Fruit fly (Drosophila melanogaster) whole organism, prepupa: ENCODE data around the gene Dnaaf5.

Experiments
- CG10631 ChIP-seq: fragments of 200-800 bp; sonication (Bioruptor generic); optimal IDR thresholded peaks from 2 replicates; lab custom pipeline; 2016; ENCODE audit warnings: missing biosample characterization, missing genetic modification characterization
- CG10669 ChIP-seq: fragments of 200-800 bp; sonication (Bioruptor generic); optimal IDR thresholded peaks from 3 replicates; lab custom pipeline; 2018; ENCODE audit warnings: missing biosample characterization, mild to moderate bottlenecking, missing genetic modification characterization, moderate library complexity
- CG15336 ChIP-seq: fragments of 200-800 bp; sonication (Bioruptor generic); IDR thresholded peaks from 2 replicates; pipeline ENCODE4 v1.3.6; 2022; ENCODE audit warnings: missing biosample characterization, missing genetic modification characterization
- CG1621 ChIP-seq: fragments of 200-800 bp; sonication (Bioruptor generic); optimal IDR thresholded peaks from 3 replicates; lab custom pipeline; 2018; ENCODE audit warnings: missing biosample characterization, mild to moderate bottlenecking, missing genetic modification characterization
- CG3032 ChIP-seq: fragments of 200-800 bp; optimal IDR thresholded peaks from 2 replicates; lab custom pipeline; 2019; ENCODE audit warnings: missing biosample characterization, mild to moderate bottlenecking, missing genetic modification characterization, moderate library complexity
- CG32006 ChIP-seq: fragments of 200-800 bp; sonication (Bioruptor generic); optimal IDR thresholded peaks from 3 replicates; lab custom pipeline; 2017; ENCODE audit warnings: missing biosample characterization, mild to moderate bottlenecking, missing genetic modification characterization
- CG34406 ChIP-seq: fragments of 200-800 bp; sonication (Bioruptor generic); optimal IDR thresholded peaks from 3 replicates; lab custom pipeline; 2016; ENCODE audit warnings: missing biosample characterization, missing genetic modification characterization
- CG3919 ChIP-seq: fragments of 200-800 bp; sonication (Bioruptor generic); optimal IDR thresholded peaks from 3 replicates; lab custom pipeline; 2016; ENCODE audit warnings: missing biosample characterization, missing genetic modification characterization
- CG4318 ChIP-seq: fragments of 200-800 bp; sonication (Bioruptor generic); optimal IDR thresholded peaks from 3 replicates; lab custom pipeline; 2017; ENCODE audit warnings: missing biosample characterization, mild to moderate bottlenecking, missing genetic modification characterization
- CG6163 ChIP-seq: fragments of 200-800 bp; sonication (Bioruptor generic); IDR thresholded peaks from 3 replicates; pipeline ENCODE4 v1.3.6; 2022; ENCODE audit warnings: missing biosample characterization, missing genetic modification characterization
- CG6276 ChIP-seq: fragments of 200-800 bp; sonication (Bioruptor generic); optimal IDR thresholded peaks from 2 replicates; lab custom pipeline; 2017; ENCODE audit warnings: missing biosample characterization, mild to moderate bottlenecking, missing genetic modification characterization
- CG6792 ChIP-seq: fragments of 200-800 bp; sonication (Bioruptor generic); optimal IDR thresholded peaks from 3 replicates; lab custom pipeline; 2016; ENCODE audit warnings: missing biosample characterization, missing genetic modification characterization
- CG6854 ChIP-seq: fragments of 200-800 bp; sonication (Bioruptor generic); optimal IDR thresholded peaks from 2 replicates; lab custom pipeline; 2017; ENCODE audit warnings: missing biosample characterization, mild to moderate bottlenecking, missing genetic modification characterization
- CG8319 ChIP-seq: fragments of 200-800 bp; sonication (Bioruptor generic); optimal IDR thresholded peaks from 3 replicates; lab custom pipeline; 2016; ENCODE audit warnings: missing biosample characterization, missing genetic modification characterization
- CG8632 ChIP-seq: fragments of 200-800 bp; sonication (Bioruptor generic); optimal IDR thresholded peaks from 3 replicates; lab custom pipeline; 2016; ENCODE audit warnings: missing biosample characterization, missing genetic modification characterization
- CG9139 ChIP-seq: fragments of 200-800 bp; sonication (Bioruptor generic); optimal IDR thresholded peaks from 3 replicates; lab custom pipeline; 2017; ENCODE audit warnings: missing biosample characterization, mild to moderate bottlenecking, missing genetic modification characterization
- Eip78C ChIP-seq: fragments of 200-800 bp; sonication (Bioruptor generic); peaks from one replicate; lab custom pipeline; 2016; ENCODE audit warnings: missing biosample characterization, missing genetic modification characterization
- Eip93F ChIP-seq: fragments of 200-800 bp; sonication (Bioruptor generic); optimal IDR thresholded peaks from 2 replicates; lab custom pipeline; 2016; ENCODE audit warnings: missing biosample characterization, mild to moderate bottlenecking, missing genetic modification characterization
- Ets96B ChIP-seq: fragments of 200-800 bp; optimal IDR thresholded peaks from 2 replicates; lab custom pipeline; 2019; ENCODE audit warnings: missing biosample characterization, mild to moderate bottlenecking, missing genetic modification characterization, moderate library complexity
- Gug ChIP-seq: fragments of 200-800 bp; sonication (Bioruptor generic); IDR thresholded peaks from 2 replicates; pipeline ENCODE4 v1.3.6; 2022; ENCODE audit warnings: missing biosample characterization, missing genetic modification characterization
- Hr38 ChIP-seq: sonication (Bioruptor generic); optimal IDR thresholded peaks from 2 replicates; lab custom pipeline; 2016; ENCODE audit warnings: missing biosample characterization, missing genetic modification characterization
- Hr39 ChIP-seq: fragments of 200-800 bp; sonication (Bioruptor generic); optimal IDR thresholded peaks from 2 replicates; lab custom pipeline; 2016; ENCODE audit warnings: missing biosample characterization, missing genetic modification characterization
- Hr4 ChIP-seq: fragments of 200-800 bp; sonication (Bioruptor generic); optimal IDR thresholded peaks from 3 replicates; lab custom pipeline; 2016; ENCODE audit warnings: missing biosample characterization, missing genetic modification characterization
- Lpt ChIP-seq: fragments of 200-800 bp; sonication (Bioruptor generic); optimal IDR thresholded peaks from 3 replicates; lab custom pipeline; 2016; ENCODE audit warnings: missing biosample characterization, missing genetic modification characterization
- Met ChIP-seq: fragments of 200-800 bp; sonication (Bioruptor generic); optimal IDR thresholded peaks from 3 replicates; lab custom pipeline; 2016; ENCODE audit warnings: missing biosample characterization, missing genetic modification characterization
- OdsH ChIP-seq: fragments of 200-800 bp; sonication (Bioruptor generic); optimal IDR thresholded peaks from 3 replicates; lab custom pipeline; 2016; ENCODE audit warnings: missing biosample characterization, missing genetic modification characterization
- Smox ChIP-seq: fragments of 200-800 bp; sonication (Bioruptor generic); optimal IDR thresholded peaks from 3 replicates; lab custom pipeline; 2016; ENCODE audit warnings: missing biosample characterization, missing genetic modification characterization
- Sox102F ChIP-seq: fragments of 200-800 bp; sonication (Bioruptor generic); optimal IDR thresholded peaks from 2 replicates; lab custom pipeline; 2016; ENCODE audit warnings: missing biosample characterization, mild to moderate bottlenecking, missing genetic modification characterization
- Sox14 ChIP-seq: fragments of 200-800 bp; sonication (Bioruptor generic); optimal IDR thresholded peaks from 3 replicates; lab custom pipeline; 2016; ENCODE audit warnings: missing biosample characterization, missing genetic modification characterization
- Sox15 ChIP-seq: fragments of 200-800 bp; sonication (Bioruptor generic); optimal IDR thresholded peaks from 3 replicates; lab custom pipeline; 2016; ENCODE audit warnings: missing biosample characterization, missing genetic modification characterization
- achi ChIP-seq: fragments of 200-800 bp; sonication (Bioruptor generic); optimal IDR thresholded peaks from 3 replicates; lab custom pipeline; 2016; ENCODE audit warnings: missing biosample characterization, missing genetic modification characterization
- acj6 ChIP-seq: fragments of 200-800 bp; sonication (Bioruptor generic); optimal IDR thresholded peaks from 3 replicates; lab custom pipeline; 2016; ENCODE audit warnings: missing biosample characterization, missing genetic modification characterization
- cyc ChIP-seq: fragments of 200-800 bp; sonication (Bioruptor generic); optimal IDR thresholded peaks from 3 replicates; lab custom pipeline; 2016; ENCODE audit warnings: missing biosample characterization, missing genetic modification characterization
- dac ChIP-seq: fragments of 200-800 bp; sonication (Bioruptor generic); optimal IDR thresholded peaks from 2 replicates; lab custom pipeline; 2017; ENCODE audit warnings: missing biosample characterization, mild to moderate bottlenecking, missing genetic modification characterization
- dsx ChIP-seq: fragments of 200-800 bp; optimal IDR thresholded peaks from 3 replicates; lab custom pipeline; 2019; ENCODE audit warnings: missing biosample characterization, mild to moderate bottlenecking, missing genetic modification characterization, moderate library complexity; ENCODE audit not compliant: poor library complexity, severe bottlenecking
- eg ChIP-seq: fragments of 200-800 bp; sonication (Bioruptor generic); IDR thresholded peaks from 3 replicates; pipeline ENCODE4 v1.3.6; 2022; ENCODE audit warnings: missing biosample characterization, missing genetic modification characterization
- esn ChIP-seq: fragments of 200-800 bp; sonication (Bioruptor generic); optimal IDR thresholded peaks from 2 replicates; lab custom pipeline; 2016; ENCODE audit warnings: missing biosample characterization, mild to moderate bottlenecking, missing genetic modification characterization, moderate library complexity
- fd59A ChIP-seq: fragments of 200-800 bp; sonication (Bioruptor generic); optimal IDR thresholded peaks from 2 replicates; lab custom pipeline; 2017; ENCODE audit warnings: missing biosample characterization, mild to moderate bottlenecking, missing genetic modification characterization, missing genetic modification reagents
- fd85E ChIP-seq: fragments of 200-800 bp; sonication (Bioruptor generic); optimal IDR thresholded peaks from 3 replicates; lab custom pipeline; 2016; ENCODE audit warnings: missing biosample characterization, missing genetic modification characterization
- fkh ChIP-seq: fragments of 200-800 bp; sonication (Bioruptor generic); optimal IDR thresholded peaks from 3 replicates; lab custom pipeline; 2017; ENCODE audit warnings: missing biosample characterization, mild to moderate bottlenecking, missing genetic modification characterization, moderate library complexity
- net ChIP-seq: fragments of 200-800 bp; sonication (Bioruptor generic); optimal IDR thresholded peaks from 3 replicates; lab custom pipeline; 2016; ENCODE audit warnings: missing biosample characterization, missing genetic modification characterization
- pdm3 ChIP-seq: fragments of 200-800 bp; sonication (Bioruptor generic); optimal IDR thresholded peaks from 3 replicates; lab custom pipeline; 2016; ENCODE audit warnings: missing biosample characterization, missing genetic modification characterization
- salr ChIP-seq, 2 experiments: fragments of 200-800 bp; sonication (Bioruptor generic); optimal IDR thresholded peaks; 3 replicates each; lab custom pipeline; 2016 to 2018; ENCODE audit warnings: missing biosample characterization in 2 of 2, missing genetic modification characterization in 2 of 2, mild to moderate bottlenecking in 1 of 2
- spab ChIP-seq: fragments of 200-800 bp; sonication (Bioruptor generic); optimal IDR thresholded peaks from 2 replicates; lab custom pipeline; 2017; ENCODE audit warnings: missing biosample characterization, mild to moderate bottlenecking, missing genetic modification characterization, missing genetic modification reagents
- ss ChIP-seq, 2 experiments: fragments of 200-800 bp; sonication (Bioruptor generic); optimal IDR thresholded peaks; 2 replicates in 1 of 2; 3 replicates in 1 of 2; lab custom pipeline; 2017 to 2018; ENCODE audit warnings: mild to moderate bottlenecking in 2 of 2, missing biosample characterization in 2 of 2, missing genetic modification characterization in 2 of 2, moderate library complexity in 1 of 2
- svp ChIP-seq: fragments of 200-800 bp; sonication (Bioruptor generic); peaks from one replicate; lab custom pipeline; 2016; ENCODE audit warnings: missing biosample characterization, missing genetic modification characterization
- topi ChIP-seq: fragments of 200-800 bp; sonication (Bioruptor generic); optimal IDR thresholded peaks from 3 replicates; lab custom pipeline; 2016; ENCODE audit warnings: missing biosample characterization, missing genetic modification characterization
- vri ChIP-seq: fragments of 200-800 bp; sonication (Bioruptor generic); optimal IDR thresholded peaks from 3 replicates; lab custom pipeline; 2016; ENCODE audit warnings: missing biosample characterization, mild to moderate bottlenecking, missing genetic modification characterization

The Dnaaf5 gene

dm6 chr3R:14357405-14357804 is 4.2 kb downstream of the Dnaaf5 start (continued):
- TF ChIP-seq esn (peak; percentile 68), CG6276 (GFP tag; lab: Kevin White, UChicago) (peak; percentile 23), Ets96B (tag; lab: Kevin White, UChicago) (peak; percentile 69), CG6792 (GFP tag; lab: Kevin White, UChicago) (peak; percentile 20), fkh (no peak), Eip78C (GFP tag; lab: Kevin White, UChicago) (peak; percentile 88), CG8632 (GFP tag; lab: Kevin White, UChicago) (peak; percentile 42), fd59A (GFP tag; lab: Kevin White, UChicago) (peak; percentile 42), salr (GFP tag; optimal IDR thresholded peaks at IDR 0.05; lab: Kevin White, UChicago) (peak in 1 of 2 experiments; percentile 6), fd85E (GFP tag; lab: Kevin White, UChicago) (no peak), dsx (GFP tag; lab: Kevin White, UChicago) (peak; percentile 74), Eip93F (GFP tag; lab: Kevin White, UChicago) (no peak), Hr39 (GFP tag; lab: Kevin White, UChicago) (peak; percentile 71), vri (GFP tag; lab: Kevin White, UChicago) (peak; percentile 35), CG15336 (peak; percentile 63), Sox102F (peak; percentile 60), cyc (GFP tag; lab: Kevin White, UChicago) (peak; percentile 75), net (GFP tag; lab: Kevin White, UChicago) (peak; percentile 34), CG34406 (GFP tag; lab: Kevin White, UChicago) (peak; percentile 47), CG10631 (GFP tag; lab: Kevin White, UChicago) (peak; percentile 53), Hr38 (GFP tag; lab: Kevin White, UChicago) (no peak), CG1621 (tag; lab: Kevin White, UChicago) (peak; percentile 20), svp (GFP tag; lab: Kevin White, UChicago) (peak; percentile 85), eg (GFP tag; lab: Robert Waterston, UW) (peak; percentile 77), Met (GFP tag; lab: Kevin White, UChicago) (peak; percentile 72), CG4318 (GFP tag; lab: Kevin White, UChicago) (peak; percentile 22), acj6 (peak; percentile 65), CG6163 (GFP tag; lab: Robert Waterston, UW) (peak; percentile 73), dac (no peak), CG3032 (tag; lab: Kevin White, UChicago) (peak; percentile 60), OdsH (GFP tag; lab: Kevin White, UChicago) (peak; percentile 64), CG3919 (GFP tag; lab: Kevin White, UChicago) (peak; percentile 79), pdm3 (peak; percentile 69), spab (GFP tag; lab: Kevin White, UChicago) (peak; percentile 60), Lpt (GFP tag; lab: Kevin White, UChicago) (peak; percentile 52), Smox (GFP tag; lab: Kevin White, UChicago) (peak; percentile 51)

dm6 chr3R:14356619-14357018 is 5.0 kb downstream of the Dnaaf5 start:
- TF ChIP-seq CG6276 (GFP tag; lab: Kevin White, UChicago), result no peak
- TF ChIP-seq Lpt (GFP tag; lab: Kevin White, UChicago), result no peak
- peak; percentile 50 for TF ChIP-seq Sox14
- TF ChIP-seq Eip93F (GFP tag; lab: Kevin White, UChicago), result no peak
- peak; percentile 55 for TF ChIP-seq CG32006
- TF ChIP-seq acj6, result peak; percentile 49
- TF ChIP-seq Hr4, result peak; percentile 55
- TF ChIP-seq CG6792 (GFP tag; lab: Kevin White, UChicago), result peak; percentile 37
- TF ChIP-seq Sox15 (GFP tag; lab: Kevin White, UChicago), result no peak
- TF ChIP-seq Eip78C (GFP tag; lab: Kevin White, UChicago), result peak; percentile 89
- TF ChIP-seq topi (GFP tag; lab: Kevin White, UChicago), result peak; percentile 50
- TF ChIP-seq CG6163 (GFP tag; lab: Robert Waterston, UW), result peak; percentile 80
- peak; percentile 44 to 74 for TF ChIP-seq ss (GFP tag; optimal IDR thresholded peaks at IDR 0.05; lab: Kevin White, UChicago)
- peak; percentile 37 for TF ChIP-seq CG8319
- peak; percentile 30 for TF ChIP-seq CG8632 (GFP tag; lab: Kevin White, UChicago)
- peak; percentile 16 to 38 for TF ChIP-seq salr (GFP tag; optimal IDR thresholded peaks at IDR 0.05; lab: Kevin White, UChicago)
- TF ChIP-seq fkh, result no peak
- no peak for TF ChIP-seq CG6854 (GFP tag; lab: Kevin White, UChicago)
- TF ChIP-seq CG9139 (GFP tag; lab: Kevin White, UChicago), result peak; percentile 28
- peak; percentile 64 for TF ChIP-seq CG10669 (GFP tag; lab: Kevin White, UChicago)
- peak; percentile 54; the same call in 1 of the 2 replicates for TF ChIP-seq CG15336
- TF ChIP-seq CG3919 (GFP tag; lab: Kevin White, UChicago), result peak; percentile 66
- peak; percentile 44 for TF ChIP-seq CG10631 (GFP tag; lab: Kevin White, UChicago)
- peak; percentile 51 for TF ChIP-seq Sox102F
- peak; percentile 66; the same call in 2 of the 3 replicates for TF ChIP-seq eg (GFP tag; lab: Robert Waterston, UW)
- TF ChIP-seq spab (GFP tag; lab: Kevin White, UChicago), result peak; percentile 53
- peak; percentile 50 for TF ChIP-seq achi
- TF ChIP-seq esn, result peak; percentile 52
- no peak; the same call in 1 of the 2 replicates for TF ChIP-seq Gug (GFP tag; lab: Robert Waterston, UW)
